Worm (Caenorhabditis elegans): ENCODE results near the gene sir-2.2.
A peak's percentile ranks its signal among the peaks of the same experiment; 100 is the strongest.

The sir-2.2 gene

ce11 chrX:13360632-13361031, 32.8 kb downstream of the sir-2.2 start (continued):
- TF ChIP-seq nhr-48 (tag; optimal IDR thresholded peaks at IDR 0.05) = peak; percentile 85

- TF ChIP-seq duxl-1 (tag; optimal IDR thresholded peaks at IDR 0.05; ENCODE audit: poor library complexity) = no peak
- no peak for TF ChIP-seq cey-2 (tag; optimal IDR thresholded peaks at IDR 0.05; ENCODE audit: borderline replicate concordance, insufficient read depth)
- no peak for TF ChIP-seq vab-7 (GFP tag; IDR thresholded peaks at IDR 0.05)
- TF ChIP-seq Y105C5A.15 (GFP tag; IDR thresholded peaks at IDR 0.05) = no peak
- no peak for TF ChIP-seq ama-1 (optimal IDR thresholded peaks at IDR 0.05)
- no peak for TF ChIP-seq egl-27 (tag; optimal IDR thresholded peaks at IDR 0.05)
- no peak for TF ChIP-seq daf-8 (GFP tag; IDR thresholded peaks at IDR 0.05)
- no peak for TF ChIP-seq hmg-1.1 (GFP tag; IDR thresholded peaks at IDR 0.05)
- TF ChIP-seq nhr-6 (tag; optimal IDR thresholded peaks at IDR 0.05) = no peak
- no peak for TF ChIP-seq ztf-7 (tag; optimal IDR thresholded peaks at IDR 0.05)
- no peak for TF ChIP-seq spr-3 (GFP tag; optimal IDR thresholded peaks at IDR 0.05)
- TF ChIP-seq mdl-1 (tag; optimal IDR thresholded peaks at IDR 0.05) = no peak
- TF ChIP-seq php-3 (GFP tag; IDR thresholded peaks at IDR 0.05) = no peak
- no peak for TF ChIP-seq unc-62 (GFP tag; optimal IDR thresholded peaks at IDR 0.05 in 1 of 2)
- TF ChIP-seq unc-62 (tag; optimal IDR thresholded peaks at IDR 0.05) = no peak
- no peak for TF ChIP-seq dmd-8 (GFP tag; IDR thresholded peaks at IDR 0.05)
- TF ChIP-seq lsy-2 (tag; optimal IDR thresholded peaks at IDR 0.05) = no peak
These were observed 34.6 kb downstream of the sir-2.2 start, which contains the start of gene C49F8.15 for ce11 chrX:13362486-13362885. Gene C49F8.15 (minus strand): TSS chrX:13362586.

- no peak for TF ChIP-seq hlh-11 (tag; optimal IDR thresholded peaks at IDR 0.05)
- TF ChIP-seq fkh-10 (GFP tag; optimal IDR thresholded peaks at IDR 0.05) = peak; percentile 14
- no peak for TF ChIP-seq ceh-28 (tag; optimal IDR thresholded peaks at IDR 0.05)
- no peak for TF ChIP-seq dmd-6 (GFP tag; IDR thresholded peaks at IDR 0.05)
- TF ChIP-seq cey-2 (tag; optimal IDR thresholded peaks at IDR 0.05; ENCODE audit: borderline replicate concordance, insufficient read depth) = no peak
- TF ChIP-seq lin-1 (GFP tag; IDR thresholded peaks at IDR 0.05) = no peak
- TF ChIP-seq ceh-32 (tag; optimal IDR thresholded peaks at IDR 0.05; ENCODE audit: poor library complexity) = no peak
- no peak for TF ChIP-seq sdz-12 (GFP tag; optimal IDR thresholded peaks at IDR 0.05)
These were observed 37.0 kb downstream of the sir-2.2 start, which contains the start of gene C49F8.1 for ce11 chrX:13364897-13365296. Gene C49F8.1 (minus strand): TSS chrX:13364997.

ce11 chrX:13366955-13367354, 39.1 kb downstream of the sir-2.2 start:
- TF ChIP-seq D1046.2 (GFP tag; IDR thresholded peaks at IDR 0.05) (no peak), nhr-76 (tag; optimal IDR thresholded peaks at IDR 0.05) (no peak), unc-39 (tag; optimal IDR thresholded peaks at IDR 0.05) (no peak), F49E8.2 (tag; optimal IDR thresholded peaks at IDR 0.05; ENCODE audit: borderline replicate concordance) (no peak), mdt-29 (GFP tag; IDR thresholded peaks at IDR 0.05) (no peak), unc-130 (GFP tag; optimal IDR thresholded peaks at IDR 0.05) (no peak), nhr-77 (tag; optimal IDR thresholded peaks at IDR 0.05) (no peak), duxl-1 (tag; optimal IDR thresholded peaks at IDR 0.05; ENCODE audit: poor library complexity) (no peak), fos-1 (tag; optimal IDR thresholded peaks at IDR 0.05) (no peak), mes-2 (tag; optimal IDR thresholded peaks at IDR 0.05; ENCODE audit: poor library complexity, severe bottlenecking) (no peak), mdl-1 (tag; optimal IDR thresholded peaks at IDR 0.05) (peak in 1 of 2 experiments; percentile 21), nhr-237 (tag; optimal IDR thresholded peaks at IDR 0.05) (no peak), zfp-3 (GFP tag; conservative IDR thresholded peaks at IDR 0.05) (no peak), dve-1 (tag; optimal IDR thresholded peaks at IDR 0.05; ENCODE audit: insufficient read depth) (peak; percentile 28), lin-15B (tag; optimal IDR thresholded peaks at IDR 0.05) (no peak), hlh-11 (tag; optimal IDR thresholded peaks at IDR 0.05) (peak; percentile 11), daf-16 (GFP tag; optimal IDR thresholded peaks at IDR 0.05) (no peak), daf-16 (tag; optimal IDR thresholded peaks at IDR 0.05) (peak; percentile 47), hlh-30 (tag; optimal IDR thresholded peaks at IDR 0.05; ENCODE audit: insufficient read depth) (peak; percentile 74), pha-4 (GFP tag; IDR thresholded peaks at IDR 0.05) (no peak), pha-4 (tag; optimal IDR thresholded peaks at IDR 0.05) (peak; percentile 23), dmd-6 (GFP tag; IDR thresholded peaks at IDR 0.05) (0 out of 2 replicates have a peak, but pooled peaks have one; percentile 13), tag-97 (GFP tag; IDR thresholded peaks at IDR 0.05) (no peak), lsy-2 (tag; optimal IDR thresholded peaks at IDR 0.05) (no peak), Y48G9A.11 (GFP tag; IDR thresholded peaks at IDR 0.05) (no peak), mxl-2 (GFP tag; conservative IDR thresholded peaks at IDR 0.05) (no peak)
